Worm (Caenorhabditis elegans) whole organism, late embryonic: ENCODE results near the gene F14D2.14.

Experiments used
- ama-1 ChIP-seq: fragments of 150-350 bp; optimal IDR thresholded peaks from 2 replicates; lab custom pipeline; 2014
- fkh-10 ChIP-seq: fragments of 150-350 bp; optimal IDR thresholded peaks from 2 replicates; lab custom pipeline; 2014; ENCODE audit warnings: missing biosample characterization, missing genetic modification reagents, missing genetic modification characterization
- hlh-30 ChIP-seq: sonication (generic microtip); optimal IDR thresholded peaks from 2 replicates; lab custom pipeline; 2017; ENCODE audit warnings: antibody characterized with exemption, missing genetic modification characterization, missing compliant biosample characterization; ENCODE audit not compliant: insufficient read depth
- mec-3 ChIP-seq: sonication (generic microtip); optimal IDR thresholded peaks from 2 replicates; lab custom pipeline; 2016; ENCODE audit warnings: borderline replicate concordance, missing genetic modification characterization, missing compliant biosample characterization
- pqm-1 ChIP-seq: sonication (generic microtip); optimal IDR thresholded peaks from 2 replicates; lab custom pipeline; 2016; ENCODE audit warnings: missing genetic modification characterization, missing compliant biosample characterization

DNA sequence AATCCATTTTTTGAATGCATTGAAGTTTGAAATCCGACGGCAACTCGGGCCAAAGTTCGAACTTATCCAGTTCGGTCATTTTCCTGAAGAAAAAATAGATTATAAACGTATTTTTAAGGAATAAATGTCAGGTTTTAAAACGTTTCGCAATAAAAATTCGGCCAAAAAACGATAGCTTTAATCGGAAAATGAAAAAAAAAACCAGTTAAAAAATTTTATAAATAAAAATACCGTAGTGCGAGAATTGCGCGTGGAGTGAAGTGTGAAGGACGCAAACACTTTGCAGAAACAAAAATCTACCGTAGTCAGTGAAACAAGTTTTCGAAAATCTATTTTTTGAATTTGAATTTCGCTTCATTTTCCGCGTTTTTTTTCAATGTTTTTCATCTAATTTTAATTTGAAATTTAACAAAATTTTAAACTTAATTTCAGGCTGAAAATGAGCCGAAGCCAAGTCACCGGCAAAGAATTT lies 2.1 kb upstream of the F14D2.14 start, which contains the start of gene F14D2.8:
- no peak for TF ChIP-seq pqm-1
- no peak for TF ChIP-seq hlh-30 (tag; lab: Kevin White, UChicago)
- TF ChIP-seq ama-1 (lab: Kevin White, UChicago): no peak
- TF ChIP-seq fkh-10 (GFP tag; lab: Kevin White, UChicago): no peak
- TF ChIP-seq mec-3: no peak
